In genomic region chr3L:14053073-14053643, dm6 we compare ENCODE assay signal across 1 fruit fly cellular context.
TF ChIP-seq lines count a peak whose summit lies in the region.

CG13484 (minus strand) TSS chr3L:14053079.
Frl (plus strand) TSS chr3L:14053215.

TF ChIP-seq in whole organism, embryonic, 481 proteins besides CTCF, POLR2A, EP300 and RAD21 (continued from another document and continues in another):
- TF ChIP-seq Oli (tag; optimal IDR thresholded peaks at IDR 0.05; lab: Kevin White, UChicago) = no peak
- no peak for TF ChIP-seq CG12104 (GFP tag; optimal IDR thresholded peaks at IDR 0.05; lab: Kevin White, UChicago)
- TF ChIP-seq CG8944 (GFP tag; optimal IDR thresholded peaks at IDR 0.05; lab: Kevin White, UChicago) = no peak
- TF ChIP-seq pho (GFP tag; optimal IDR thresholded peaks at IDR 0.05; lab: Kevin White, UChicago) = peak; percentile 32
- peak; percentile 68 for TF ChIP-seq ewg (GFP tag; optimal IDR thresholded peaks at IDR 0.05; lab: Kevin White, UChicago)
- TF ChIP-seq oc (tag; optimal IDR thresholded peaks at IDR 0.05; lab: Kevin White, UChicago) = peak; percentile 15
- TF ChIP-seq CG12219 (GFP tag; optimal IDR thresholded peaks at IDR 0.05; lab: Kevin White, UChicago) = peak; percentile 4
- TF ChIP-seq CG1602 (GFP tag; optimal IDR thresholded peaks at IDR 0.05; lab: Kevin White, UChicago) = no peak
- peak; percentile 46 for TF ChIP-seq CG7271 (tag; optimal IDR thresholded peaks at IDR 0.05; lab: Kevin White, UChicago)
- TF ChIP-seq Myb (GFP tag; optimal IDR thresholded peaks at IDR 0.05; lab: Kevin White, UChicago) = peak; percentile 52
- no peak for TF ChIP-seq NfI (GFP tag; optimal IDR thresholded peaks at IDR 0.05; lab: Kevin White, UChicago)
- no peak for TF ChIP-seq Taf1 (GFP tag; IDR thresholded peaks at IDR 0.05; lab: Robert Waterston, UW)
- peak; percentile 35 for TF ChIP-seq CG30020 (tag; optimal IDR thresholded peaks at IDR 0.05; lab: Kevin White, UChicago)
- peak; percentile 61 for TF ChIP-seq CG4282 (GFP tag; optimal IDR thresholded peaks at IDR 0.05; lab: Kevin White, UChicago)
- TF ChIP-seq CG10267 (tag; optimal IDR thresholded peaks at IDR 0.05; lab: Kevin White, UChicago) = peak; percentile 60
- peak; percentile 38; the same call in 1 of the 2 replicates for TF ChIP-seq slbo (GFP tag; IDR thresholded peaks at IDR 0.05; lab: Robert Waterston, UW)
- TF ChIP-seq CG12391 (tag; optimal IDR thresholded peaks at IDR 0.05; lab: Kevin White, UChicago) = peak; percentile 26
- TF ChIP-seq CG7839 (tag; optimal IDR thresholded peaks at IDR 0.05; lab: Kevin White, UChicago) = no peak
- no peak for TF ChIP-seq gcm2 (GFP tag; optimal IDR thresholded peaks at IDR 0.05; lab: Kevin White, UChicago)
- no peak for TF ChIP-seq ranshi (GFP tag; IDR thresholded peaks at IDR 0.05; lab: Robert Waterston, UW)
- TF ChIP-seq CG1603 (tag; optimal IDR thresholded peaks at IDR 0.05; lab: Kevin White, UChicago) = peak; percentile 90
- peak; percentile 74 for TF ChIP-seq nom (GFP tag; optimal IDR thresholded peaks at IDR 0.05; lab: Kevin White, UChicago)
- TF ChIP-seq CG18764 (GFP tag; optimal IDR thresholded peaks at IDR 0.05; lab: Kevin White, UChicago) = no peak
- peak; percentile 27 for TF ChIP-seq unpg (GFP tag; optimal IDR thresholded peaks at IDR 0.05; lab: Kevin White, UChicago)
- no peak for TF ChIP-seq pb (GFP tag; optimal IDR thresholded peaks at IDR 0.05; lab: Kevin White, UChicago)
- no peak; the same call in 1 of the 2 replicates for TF ChIP-seq Scr (GFP tag; IDR thresholded peaks at IDR 0.05; lab: Robert Waterston, UW; ENCODE audit: partially characterized antibody)
- TF ChIP-seq CG14441 (GFP tag; IDR thresholded peaks at IDR 0.05; lab: Robert Waterston, UW) = no peak
- TF ChIP-seq dysf (GFP tag; IDR thresholded peaks at IDR 0.05; lab: Robert Waterston, UW) = peak; percentile 27; the same call in 1 of the 3 replicates
- TF ChIP-seq Eip74EF (GFP tag; optimal IDR thresholded peaks at IDR 0.05; lab: Kevin White, UChicago) = no peak
- no peak for TF ChIP-seq CG15073 (GFP tag; optimal IDR thresholded peaks at IDR 0.05; lab: Kevin White, UChicago)
- TF ChIP-seq tll (GFP tag; optimal IDR thresholded peaks at IDR 0.05; lab: Kevin White, UChicago) = peak in 1 of 2 experiments; percentile 46
- TF ChIP-seq CG2712 (tag; optimal IDR thresholded peaks at IDR 0.05; lab: Kevin White, UChicago) = peak; percentile 43
- peak; percentile 71 for TF ChIP-seq vvl (GFP tag; IDR thresholded peaks at IDR 0.05; lab: Robert Waterston, UW)
- TF ChIP-seq CG31441 (GFP tag; IDR thresholded peaks at IDR 0.05; lab: Robert Waterston, UW) = peak; percentile 90
- TF ChIP-seq CG10462 (GFP tag; optimal IDR thresholded peaks at IDR 0.05; lab: Kevin White, UChicago) = no peak
- TF ChIP-seq hb (GFP tag; IDR thresholded peaks at IDR 0.05; lab: Robert Waterston, UW; ENCODE audit: partially characterized antibody) = no peak
- no peak for TF ChIP-seq ind (GFP tag; optimal IDR thresholded peaks at IDR 0.05; lab: Kevin White, UChicago)
- peak; percentile 81 for TF ChIP-seq chm (GFP tag; IDR thresholded peaks at IDR 0.05; lab: Robert Waterston, UW)
- TF ChIP-seq CG14860 (GFP tag; IDR thresholded peaks at IDR 0.05; lab: Robert Waterston, UW; ENCODE audit: partially characterized antibody) = no peak
- no peak for TF ChIP-seq wor (GFP tag; IDR thresholded peaks at IDR 0.05; lab: Robert Waterston, UW)
- no peak for TF ChIP-seq CG10654 (GFP tag; optimal IDR thresholded peaks at IDR 0.05; lab: Kevin White, UChicago)
- TF ChIP-seq Sry-δ (GFP tag; optimal IDR thresholded peaks at IDR 0.05; lab: Kevin White, UChicago) = peak; percentile 49
- no peak for TF ChIP-seq CG8089 (GFP tag; optimal IDR thresholded peaks at IDR 0.05; lab: Kevin White, UChicago)
- no peak for TF ChIP-seq eve (GFP tag; optimal IDR thresholded peaks at IDR 0.05; lab: Kevin White, UChicago)
- TF ChIP-seq yki (optimal IDR thresholded peaks at IDR 0.05; lab: Kevin White, UChicago) = no peak
- no peak for TF ChIP-seq CG8281 (tag; optimal IDR thresholded peaks at IDR 0.05; lab: Kevin White, UChicago)
- no peak for TF ChIP-seq zen2 (GFP tag; IDR thresholded peaks at IDR 0.05; lab: Robert Waterston, UW; ENCODE audit: partially characterized antibody)
- no peak for TF ChIP-seq lola (GFP tag; optimal IDR thresholded peaks at IDR 0.05; lab: Kevin White, UChicago)
- no peak for TF ChIP-seq esg (GFP tag; conservative IDR thresholded peaks at IDR 0.05; lab: Robert Waterston, UW)
- no peak for TF ChIP-seq h (optimal IDR thresholded peaks at IDR 0.05; lab: Kevin White, UChicago)
- no peak for TF ChIP-seq Six4 (GFP tag; optimal IDR thresholded peaks at IDR 0.05; lab: Kevin White, UChicago)
- no peak for TF ChIP-seq CG17612 (GFP tag; IDR thresholded peaks at IDR 0.05; lab: Robert Waterston, UW)
- TF ChIP-seq Ptx1 (GFP tag; IDR thresholded peaks at IDR 0.05; lab: Robert Waterston, UW) = no peak
- TF ChIP-seq CG30403 (GFP tag; optimal IDR thresholded peaks at IDR 0.05; lab: Kevin White, UChicago) = no peak
- TF ChIP-seq phol (tag; optimal IDR thresholded peaks at IDR 0.05; lab: Kevin White, UChicago) = peak; percentile 57
- peak; percentile 2 for TF ChIP-seq CG7745 (tag; optimal IDR thresholded peaks at IDR 0.05; lab: Kevin White, UChicago)
- peak; percentile 39 for TF ChIP-seq Bdp1 (GFP tag; optimal IDR thresholded peaks at IDR 0.05; lab: Kevin White, UChicago)
- peak; percentile 43 for TF ChIP-seq CG9876 (GFP tag; optimal IDR thresholded peaks at IDR 0.05; lab: Kevin White, UChicago)
- peak; percentile 3 for TF ChIP-seq CG15269 (tag; optimal IDR thresholded peaks at IDR 0.05; lab: Kevin White, UChicago)
- peak; percentile 47 for TF ChIP-seq jumu (GFP tag; optimal IDR thresholded peaks at IDR 0.05; lab: Kevin White, UChicago)
- no peak for TF ChIP-seq schlank (tag; optimal IDR thresholded peaks at IDR 0.05; lab: Kevin White, UChicago)
- TF ChIP-seq NC2α (GFP tag; optimal IDR thresholded peaks at IDR 0.05; lab: Kevin White, UChicago) = peak; percentile 24
- TF ChIP-seq vnd (GFP tag; IDR thresholded peaks at IDR 0.05; lab: Robert Waterston, UW; ENCODE audit: partially characterized antibody) = no peak
- TF ChIP-seq Meics (GFP tag; optimal IDR thresholded peaks at IDR 0.05; lab: Kevin White, UChicago) = no peak
- TF ChIP-seq ase (GFP tag; IDR thresholded peaks at IDR 0.05; lab: Robert Waterston, UW) = no peak
- peak; percentile 96 for TF ChIP-seq Lhr (GFP tag; optimal IDR thresholded peaks at IDR 0.05; lab: Kevin White, UChicago)
- TF ChIP-seq sc (optimal IDR thresholded peaks at IDR 0.05; lab: Kevin White, UChicago) = no peak
- no peak for TF ChIP-seq sc (GFP tag; optimal IDR thresholded peaks at IDR 0.05; lab: Kevin White, UChicago)
- no peak for TF ChIP-seq Hr3 (GFP tag; optimal IDR thresholded peaks at IDR 0.05; lab: Kevin White, UChicago)
- peak; percentile 46 for TF ChIP-seq CG7987 (GFP tag; optimal IDR thresholded peaks at IDR 0.05; lab: Kevin White, UChicago)
- TF ChIP-seq CG13624 (GFP tag; optimal IDR thresholded peaks at IDR 0.05; lab: Kevin White, UChicago) = no peak
- no peak for TF ChIP-seq Spps (tag; optimal IDR thresholded peaks at IDR 0.05; lab: Kevin White, UChicago)
- peak; percentile 40; the same call in 1 of the 2 replicates for TF ChIP-seq inv (GFP tag; IDR thresholded peaks at IDR 0.05; lab: Robert Waterston, UW; ENCODE audit: partially characterized antibody)
- TF ChIP-seq CG5245 (GFP tag; optimal IDR thresholded peaks at IDR 0.05; lab: Kevin White, UChicago) = peak; percentile 24
- TF ChIP-seq CG1647 (GFP tag; optimal IDR thresholded peaks at IDR 0.05; lab: Kevin White, UChicago) = peak; percentile 40
- TF ChIP-seq CG11247 (GFP tag; IDR thresholded peaks at IDR 0.05; lab: Robert Waterston, UW) = no peak
- TF ChIP-seq CG11504 (tag; optimal IDR thresholded peaks at IDR 0.05; lab: Kevin White, UChicago) = peak; percentile 60
- TF ChIP-seq sisA (GFP tag; IDR thresholded peaks at IDR 0.05; lab: Robert Waterston, UW) = no peak
- peak; percentile 7 for TF ChIP-seq Hsf (GFP tag; optimal IDR thresholded peaks at IDR 0.05; lab: Kevin White, UChicago)
- TF ChIP-seq CG6689 (GFP tag; IDR thresholded peaks at IDR 0.05; lab: Robert Waterston, UW) = no peak
- TF ChIP-seq ttk (GFP tag; IDR thresholded peaks at IDR 0.05; lab: Robert Waterston, UW) = no peak
- no peak for TF ChIP-seq gce (GFP tag; IDR thresholded peaks at IDR 0.05; lab: Robert Waterston, UW)
- TF ChIP-seq CG11723 (GFP tag; optimal IDR thresholded peaks at IDR 0.05; lab: Kevin White, UChicago) = no peak
- 0 out of 2 replicates have a peak, but pooled peaks have one; percentile 29 for TF ChIP-seq tna (GFP tag; IDR thresholded peaks at IDR 0.05; lab: Robert Waterston, UW; ENCODE audit: partially characterized antibody)
- TF ChIP-seq CG32767 (GFP tag; IDR thresholded peaks at IDR 0.05; lab: Robert Waterston, UW) = no peak
- TF ChIP-seq CG10959 (GFP tag; IDR thresholded peaks at IDR 0.05; lab: Robert Waterston, UW) = no peak
- TF ChIP-seq bsh (GFP tag; optimal IDR thresholded peaks at IDR 0.05; lab: Kevin White, UChicago) = peak; percentile 15 to 19
- TF ChIP-seq NK7.1 (GFP tag; optimal IDR thresholded peaks at IDR 0.05; lab: Kevin White, UChicago) = no peak
- no peak for TF ChIP-seq CG4707 (GFP tag; optimal IDR thresholded peaks at IDR 0.05; lab: Kevin White, UChicago)
- peak; percentile 26 for TF ChIP-seq CG7928 (GFP tag; optimal IDR thresholded peaks at IDR 0.05; lab: Kevin White, UChicago)
- no peak for TF ChIP-seq ATbp (GFP tag; optimal IDR thresholded peaks at IDR 0.05; lab: Kevin White, UChicago)
- no peak for TF ChIP-seq CG2875 (GFP tag; optimal IDR thresholded peaks at IDR 0.05; lab: Kevin White, UChicago)
- no peak for TF ChIP-seq Ada2b (GFP tag; IDR thresholded peaks at IDR 0.05; lab: Robert Waterston, UW)
- TF ChIP-seq Hey (tag; optimal IDR thresholded peaks at IDR 0.05; lab: Kevin White, UChicago) = no peak
- peak; percentile 67 for TF ChIP-seq stwl (tag; optimal IDR thresholded peaks at IDR 0.05; lab: Kevin White, UChicago)
- TF ChIP-seq amos (GFP tag; IDR thresholded peaks at IDR 0.05; lab: Robert Waterston, UW; ENCODE audit: partially characterized antibody) = peak; percentile 58; the same call in 1 of the 2 replicates
- TF ChIP-seq HmgZ (tag; optimal IDR thresholded peaks at IDR 0.05; lab: Kevin White, UChicago) = peak; percentile 83
- TF ChIP-seq CG14014 (GFP tag; IDR thresholded peaks at IDR 0.05; lab: Robert Waterston, UW) = 0 out of 2 replicates have a peak, but pooled peaks have one; percentile 12
- peak; percentile 98 for TF ChIP-seq D (optimal IDR thresholded peaks at IDR 0.05; lab: Kevin White, UChicago)
- no peak for TF ChIP-seq D (GFP tag; optimal IDR thresholded peaks at IDR 0.05; lab: Kevin White, UChicago)
- TF ChIP-seq en (GFP tag; optimal IDR thresholded peaks at IDR 0.05; lab: Kevin White, UChicago) = no peak
- TF ChIP-seq lab (GFP tag; optimal IDR thresholded peaks at IDR 0.05; lab: Kevin White, UChicago) = peak; percentile 56
- no peak for TF ChIP-seq CG3407 (GFP tag; optimal IDR thresholded peaks at IDR 0.05; lab: Kevin White, UChicago)
- no peak for TF ChIP-seq CG8765 (GFP tag; IDR thresholded peaks at IDR 0.05; lab: Robert Waterston, UW)
- TF ChIP-seq mirr (GFP tag; optimal IDR thresholded peaks at IDR 0.05; lab: Kevin White, UChicago) = peak; percentile 32
- TF ChIP-seq CG9609 (GFP tag; optimal IDR thresholded peaks at IDR 0.05; lab: Kevin White, UChicago) = peak; percentile 7
- TF ChIP-seq sim (GFP tag; IDR thresholded peaks at IDR 0.05; lab: Robert Waterston, UW) = no peak
- peak; percentile 91 for TF ChIP-seq Jarid2 (GFP tag; optimal IDR thresholded peaks at IDR 0.05; lab: Kevin White, UChicago)
- peak; percentile 100 for TF ChIP-seq gfzf (GFP tag; optimal IDR thresholded peaks at IDR 0.05; lab: Kevin White, UChicago)
- no peak for TF ChIP-seq Gsc (GFP tag; IDR thresholded peaks at IDR 0.05; lab: Robert Waterston, UW)
- no peak for TF ChIP-seq CG31224 (GFP tag; IDR thresholded peaks at IDR 0.05; lab: Robert Waterston, UW)
- no peak for TF ChIP-seq zf30C (GFP tag; optimal IDR thresholded peaks at IDR 0.05; lab: Kevin White, UChicago)
- no peak for TF ChIP-seq CG12744 (GFP tag; optimal IDR thresholded peaks at IDR 0.05; lab: Kevin White, UChicago)
- TF ChIP-seq fd96Cb (tag; optimal IDR thresholded peaks at IDR 0.05; lab: Kevin White, UChicago) = no peak
- TF ChIP-seq Dll (GFP tag; IDR thresholded peaks at IDR 0.05; lab: Robert Waterston, UW; ENCODE audit: partially characterized antibody) = peak; percentile 49; the same call in 1 of the 4 replicates
- peak; percentile 82 for TF ChIP-seq Ets97D (GFP tag; optimal IDR thresholded peaks at IDR 0.05; lab: Kevin White, UChicago)
- no peak for TF ChIP-seq CG4328 (GFP tag; optimal IDR thresholded peaks at IDR 0.05; lab: Kevin White, UChicago)
- TF ChIP-seq Chrac-16 (GFP tag; optimal IDR thresholded peaks at IDR 0.05; lab: Kevin White, UChicago) = no peak
- TF ChIP-seq CG31365 (tag; optimal IDR thresholded peaks at IDR 0.05; lab: Kevin White, UChicago) = no peak
- TF ChIP-seq CG10209 (GFP tag; optimal IDR thresholded peaks at IDR 0.05; lab: Kevin White, UChicago) = peak; percentile 7
- TF ChIP-seq CG1832 (GFP tag; optimal IDR thresholded peaks at IDR 0.05; lab: Kevin White, UChicago) = no peak
- TF ChIP-seq YL-1 (GFP tag; optimal IDR thresholded peaks at IDR 0.05; lab: Kevin White, UChicago) = peak; percentile 89
- no peak for TF ChIP-seq chn (GFP tag; optimal IDR thresholded peaks at IDR 0.05; lab: Kevin White, UChicago)
- TF ChIP-seq CG32772 (GFP tag; IDR thresholded peaks at IDR 0.05; lab: Robert Waterston, UW) = peak; percentile 70
- no peak for TF ChIP-seq cwo (GFP tag; optimal IDR thresholded peaks at IDR 0.05; lab: Kevin White, UChicago)
- TF ChIP-seq hbn (GFP tag; IDR thresholded peaks at IDR 0.05; lab: Robert Waterston, UW; ENCODE audit: partially characterized antibody) = no peak
- TF ChIP-seq CG15479 (GFP tag; optimal IDR thresholded peaks at IDR 0.05; lab: Kevin White, UChicago) = peak; percentile 75
- no peak for TF ChIP-seq sima (GFP tag; optimal IDR thresholded peaks at IDR 0.05; lab: Kevin White, UChicago)
- TF ChIP-seq hkb (optimal IDR thresholded peaks at IDR 0.05; lab: Kevin White, UChicago) = peak; percentile 9
- peak; percentile 21; the same call in 1 of the 2 replicates for TF ChIP-seq hkb (GFP tag; IDR thresholded peaks at IDR 0.05; lab: Robert Waterston, UW)
- TF ChIP-seq CG14965 (GFP tag; optimal IDR thresholded peaks at IDR 0.05; lab: Kevin White, UChicago; ENCODE audit: borderline replicate concordance) = no peak
- TF ChIP-seq CG15601 (tag; optimal IDR thresholded peaks at IDR 0.05; lab: Kevin White, UChicago) = peak; percentile 42
- peak; percentile 26 for TF ChIP-seq gro (GFP tag; optimal IDR thresholded peaks at IDR 0.05; lab: Kevin White, UChicago)
- no peak for TF ChIP-seq shn (GFP tag; optimal IDR thresholded peaks at IDR 0.05; lab: Kevin White, UChicago)
